Fruit fly (Drosophila melanogaster) whole organism, embryonic: Measurements from ENCODE around the gene CG14400.

Source experiments
- B-H2 ChIP-seq: fragments of 200-800 bp; sonication (Bioruptor generic); optimal IDR thresholded peaks from 2 replicates; lab custom pipeline; 2018; ENCODE audit warnings: missing biosample characterization, mild to moderate bottlenecking, missing genetic modification characterization
- CG10366 ChIP-seq: fragments of 200-800 bp; sonication (Bioruptor generic); IDR thresholded peaks from 2 replicates; pipeline ENCODE4 v1.3.6; 2022; ENCODE audit warnings: missing biosample characterization, missing genetic modification characterization
- CG11085 ChIP-seq: fragments of 200-800 bp; sonication (Bioruptor generic); IDR thresholded peaks from 2 replicates; pipeline ENCODE4 v1.3.6; 2022; ENCODE audit warnings: missing biosample characterization, missing genetic modification characterization
- CG11093 ChIP-seq: fragments of 200-800 bp; sonication (Bioruptor generic); IDR thresholded peaks from 3 replicates; pipeline ENCODE4 v1.3.6; 2022; ENCODE audit warnings: missing biosample characterization, missing genetic modification characterization
- CG11398 ChIP-seq: fragments of 200-800 bp; sonication (Bioruptor generic); optimal IDR thresholded peaks from 2 replicates; lab custom pipeline; 2016; ENCODE audit warnings: missing biosample characterization, missing genetic modification characterization
- CG11504 ChIP-seq: fragments of 200-800 bp; sonication (Bioruptor generic); optimal IDR thresholded peaks from 3 replicates; lab custom pipeline; 2019; ENCODE audit warnings: missing biosample characterization, mild to moderate bottlenecking, missing genetic modification characterization, moderate library complexity
- CG15011 ChIP-seq: fragments of 200-800 bp; sonication (Bioruptor generic); optimal IDR thresholded peaks from 3 replicates; lab custom pipeline; 2018; ENCODE audit warnings: missing biosample characterization, mild to moderate bottlenecking, missing genetic modification characterization
- CG1529 ChIP-seq: fragments of 200-800 bp; sonication (Bioruptor generic); optimal IDR thresholded peaks from 3 replicates; lab custom pipeline; 2018; ENCODE audit warnings: missing biosample characterization, missing genetic modification characterization
- CG17385 ChIP-seq: fragments of 200-800 bp; sonication (Bioruptor generic); optimal IDR thresholded peaks from 3 replicates; lab custom pipeline; 2018; ENCODE audit warnings: missing biosample characterization, mild to moderate bottlenecking, missing genetic modification characterization
- CG17568 ChIP-seq: fragments of 200-800 bp; sonication (Bioruptor generic); optimal IDR thresholded peaks from 2 replicates; lab custom pipeline; 2018; ENCODE audit warnings: missing biosample characterization, mild to moderate bottlenecking, missing genetic modification characterization, moderate library complexity
- CG18619 ChIP-seq: fragments of 200-800 bp; sonication (Bioruptor generic); optimal IDR thresholded peaks from 3 replicates; lab custom pipeline; 2017; ENCODE audit warnings: missing biosample characterization, mild to moderate bottlenecking, missing genetic modification characterization
- CG3163 ChIP-seq: fragments of 200-800 bp; sonication (Bioruptor generic); optimal IDR thresholded peaks from 3 replicates; lab custom pipeline; 2016; ENCODE audit warnings: missing biosample characterization, missing genetic modification characterization
- CG6854 ChIP-seq: fragments of 200-800 bp; sonication (Bioruptor generic); optimal IDR thresholded peaks from 3 replicates; lab custom pipeline; 2017; ENCODE audit warnings: missing biosample characterization, mild to moderate bottlenecking, missing genetic modification characterization
- CG7928 ChIP-seq: fragments of 200-800 bp; sonication (Bioruptor generic); optimal IDR thresholded peaks from 2 replicates; lab custom pipeline; 2017; ENCODE audit warnings: missing biosample characterization, mild to moderate bottlenecking, missing genetic modification characterization
- CG9817 ChIP-seq: fragments of 200-800 bp; sonication (Bioruptor generic); optimal IDR thresholded peaks from 2 replicates; lab custom pipeline; 2018; ENCODE audit warnings: missing biosample characterization, mild to moderate bottlenecking, missing genetic modification characterization, moderate library complexity
- Dad ChIP-seq: fragments of 200-800 bp; sonication (Bioruptor generic); optimal IDR thresholded peaks from 3 replicates; lab custom pipeline; 2016; ENCODE audit warnings: missing biosample characterization, missing genetic modification characterization
- E2f1 ChIP-seq: fragments of 200-800 bp; sonication (Bioruptor generic); IDR thresholded peaks from 2 replicates; pipeline ENCODE4 v1.3.6; 2022; ENCODE audit warnings: missing biosample characterization, missing genetic modification characterization
- E2f2 ChIP-seq: fragments of 200-800 bp; sonication (Bioruptor generic); IDR thresholded peaks from 2 replicates; pipeline ENCODE4 v1.3.6; 2022; ENCODE audit warnings: missing biosample characterization, missing genetic modification characterization
- Fer2 ChIP-seq: fragments of 200-800 bp; sonication (Bioruptor generic); optimal IDR thresholded peaks from 2 replicates; lab custom pipeline; 2018; ENCODE audit warnings: missing biosample characterization, mild to moderate bottlenecking, missing genetic modification characterization, moderate library complexity
- HLH3B ChIP-seq: fragments of 200-800 bp; sonication (Bioruptor generic); IDR thresholded peaks from 2 replicates; pipeline ENCODE4 v1.3.6; 2022; ENCODE audit warnings: missing biosample characterization, missing genetic modification characterization
- Hr51 ChIP-seq, 2 experiments: fragments of 200-800 bp; sonication (Bioruptor generic); optimal IDR thresholded peaks; 2 replicates in 1 of 2; 3 replicates in 1 of 2; lab custom pipeline; 2016 to 2018; ENCODE audit warnings: missing biosample characterization in 2 of 2, missing genetic modification characterization in 2 of 2, mild to moderate bottlenecking in 1 of 2, moderate library complexity in 1 of 2
- NFAT ChIP-seq: fragments of 200-800 bp; sonication (Bioruptor generic); IDR thresholded peaks from 2 replicates; pipeline ENCODE4 v1.3.6; 2022; ENCODE audit warnings: missing biosample characterization, missing genetic modification characterization
- Nf-YA ChIP-seq: fragments of 200-800 bp; sonication (Bioruptor generic); IDR thresholded peaks from 2 replicates; pipeline ENCODE4 v1.3.6; 2022; ENCODE audit warnings: missing biosample characterization, missing genetic modification characterization
- PHDP ChIP-seq: fragments of 200-800 bp; sonication (Bioruptor generic); optimal IDR thresholded peaks from 3 replicates; lab custom pipeline; 2018; ENCODE audit warnings: missing biosample characterization, mild to moderate bottlenecking, missing genetic modification characterization, moderate library complexity
- Poxn ChIP-seq: fragments of 200-800 bp; sonication (Bioruptor generic); IDR thresholded peaks from 2 replicates; pipeline ENCODE4 v1.3.6; 2022; ENCODE audit warnings: missing biosample characterization, missing genetic modification characterization
- Rx ChIP-seq: fragments of 200-800 bp; sonication (Bioruptor generic); IDR thresholded peaks from 2 replicates; pipeline ENCODE4 v1.3.6; 2022; ENCODE audit warnings: missing biosample characterization, missing genetic modification characterization
- Six4 ChIP-seq: fragments of 200-800 bp; sonication (Bioruptor generic); optimal IDR thresholded peaks from 2 replicates; lab custom pipeline; 2016; ENCODE audit warnings: missing biosample characterization, missing genetic modification characterization
- Sox102F ChIP-seq: fragments of 200-800 bp; sonication (Bioruptor generic); optimal IDR thresholded peaks from 2 replicates; lab custom pipeline; 2018; ENCODE audit warnings: missing biosample characterization, mild to moderate bottlenecking, missing genetic modification characterization, moderate library complexity
- Trl ChIP-seq, 3 experiments: fragments of >200 bp in 2 of 3; fragments of 200-800 bp in 1 of 3; sonication (Bioruptor generic) in 1 of 3; optimal IDR thresholded peaks; 2 replicates in 1 of 3; 3 replicates in 2 of 3; lab custom pipeline; 2016 to 2017; ENCODE audit warnings: missing biosample characterization in 1 of 3, missing genetic modification characterization in 1 of 3
- chinmo ChIP-seq: fragments of 200-800 bp; sonication (Bioruptor generic); IDR thresholded peaks from 4 replicates; pipeline ENCODE4 v1.3.6; 2022; ENCODE audit warnings: missing biosample characterization, missing genetic modification characterization; ENCODE audit not compliant: partially characterized antibody
- croc ChIP-seq: fragments of 200-800 bp; sonication (Bioruptor generic); conservative IDR thresholded peaks from 3 replicates; pipeline ENCODE4 v1.3.6; 2022; ENCODE audit warnings: missing biosample characterization, missing genetic modification characterization
- cwo ChIP-seq: fragments of 200-800 bp; sonication (Bioruptor generic); optimal IDR thresholded peaks from 3 replicates; lab custom pipeline; 2017; ENCODE audit warnings: missing biosample characterization, missing genetic modification characterization, mild to moderate bottlenecking, moderate library complexity, missing genetic modification reagents
- dpn ChIP-seq, 2 experiments: fragments of 200-800 bp; sonication (Bioruptor generic); optimal IDR thresholded peaks; 3 replicates each; lab custom pipeline; 2016; ENCODE audit warnings: missing biosample characterization in 2 of 2, missing genetic modification characterization in 2 of 2
- dysf ChIP-seq: fragments of 200-800 bp; sonication (Bioruptor generic); IDR thresholded peaks from 3 replicates; pipeline ENCODE4 v1.3.6; 2022; ENCODE audit warnings: missing biosample characterization, missing genetic modification characterization
- ham ChIP-seq: fragments of 200-800 bp; sonication (Bioruptor generic); IDR thresholded peaks from 2 replicates; pipeline ENCODE4 v1.3.6; 2022; ENCODE audit warnings: missing biosample characterization, missing genetic modification characterization
- hkb ChIP-seq, 2 experiments: fragments of 200-800 bp in 1 of 2; fragments of >200 bp in 1 of 2; sonication (Bioruptor generic) in 1 of 2; IDR thresholded peaks in 1 of 2; optimal IDR thresholded peaks in 1 of 2; 2 replicates each; pipeline versions ENCODE4 v1.3.6 to Lab custom; 2017 to 2022; ENCODE audit warnings: missing biosample characterization in 1 of 2, missing genetic modification characterization in 1 of 2
- lilli ChIP-seq: fragments of 200-800 bp; sonication (Bioruptor generic); optimal IDR thresholded peaks from 3 replicates; lab custom pipeline; 2016; ENCODE audit warnings: missing biosample characterization, missing genetic modification characterization
- lola ChIP-seq, 3 experiments: fragments of >200 bp in 2 of 3; fragments of 200-800 bp in 1 of 3; sonication (Bioruptor generic) in 1 of 3; optimal IDR thresholded peaks; 2 replicates each; lab custom pipeline; 2017 to 2019; ENCODE audit warnings: missing biosample characterization in 3 of 3, missing genetic modification characterization in 3 of 3, mild to moderate bottlenecking in 1 of 3, moderate library complexity in 1 of 3
- nerfin-2 ChIP-seq: fragments of 200-800 bp; sonication (Bioruptor generic); IDR thresholded peaks from 2 replicates; pipeline ENCODE4 v1.3.6; 2022; ENCODE audit warnings: missing biosample characterization, missing genetic modification characterization; ENCODE audit not compliant: partially characterized antibody
- otp ChIP-seq: fragments of 200-800 bp; sonication (Bioruptor generic); IDR thresholded peaks from 3 replicates; pipeline ENCODE4, ENCODE4 v1.3.6; 2022; ENCODE audit warnings: missing biosample characterization, missing genetic modification characterization
- pfk ChIP-seq: fragments of 200-800 bp; sonication (Bioruptor generic); optimal IDR thresholded peaks from 2 replicates; lab custom pipeline; 2018; ENCODE audit warnings: missing biosample characterization, mild to moderate bottlenecking, missing genetic modification characterization, moderate library complexity
- schlank ChIP-seq: fragments of 200-800 bp; sonication (Bioruptor generic); optimal IDR thresholded peaks from 2 replicates; lab custom pipeline; 2018; ENCODE audit warnings: missing biosample characterization, mild to moderate bottlenecking, missing genetic modification characterization
- sd ChIP-seq: fragments of 200-800 bp; sonication (Bioruptor generic); optimal IDR thresholded peaks from 3 replicates; lab custom pipeline; 2018; ENCODE audit warnings: missing biosample characterization, mild to moderate bottlenecking, missing genetic modification characterization, moderate library complexity
- seq ChIP-seq: fragments of 200-800 bp; sonication (Bioruptor generic); IDR thresholded peaks from 2 replicates; pipeline ENCODE4 v1.3.6; 2022; ENCODE audit warnings: missing biosample characterization, missing genetic modification characterization
- vvl ChIP-seq: fragments of 200-800 bp; sonication (Bioruptor generic); IDR thresholded peaks from 2 replicates; pipeline ENCODE4 v1.3.6; 2022; ENCODE audit warnings: missing biosample characterization, missing genetic modification characterization
- wek ChIP-seq: fragments of 200-800 bp; sonication (Bioruptor generic); optimal IDR thresholded peaks from 3 replicates; lab custom pipeline; 2018; ENCODE audit warnings: missing biosample characterization, mild to moderate bottlenecking, missing genetic modification characterization, moderate library complexity

Gene CG14400

DNA sequence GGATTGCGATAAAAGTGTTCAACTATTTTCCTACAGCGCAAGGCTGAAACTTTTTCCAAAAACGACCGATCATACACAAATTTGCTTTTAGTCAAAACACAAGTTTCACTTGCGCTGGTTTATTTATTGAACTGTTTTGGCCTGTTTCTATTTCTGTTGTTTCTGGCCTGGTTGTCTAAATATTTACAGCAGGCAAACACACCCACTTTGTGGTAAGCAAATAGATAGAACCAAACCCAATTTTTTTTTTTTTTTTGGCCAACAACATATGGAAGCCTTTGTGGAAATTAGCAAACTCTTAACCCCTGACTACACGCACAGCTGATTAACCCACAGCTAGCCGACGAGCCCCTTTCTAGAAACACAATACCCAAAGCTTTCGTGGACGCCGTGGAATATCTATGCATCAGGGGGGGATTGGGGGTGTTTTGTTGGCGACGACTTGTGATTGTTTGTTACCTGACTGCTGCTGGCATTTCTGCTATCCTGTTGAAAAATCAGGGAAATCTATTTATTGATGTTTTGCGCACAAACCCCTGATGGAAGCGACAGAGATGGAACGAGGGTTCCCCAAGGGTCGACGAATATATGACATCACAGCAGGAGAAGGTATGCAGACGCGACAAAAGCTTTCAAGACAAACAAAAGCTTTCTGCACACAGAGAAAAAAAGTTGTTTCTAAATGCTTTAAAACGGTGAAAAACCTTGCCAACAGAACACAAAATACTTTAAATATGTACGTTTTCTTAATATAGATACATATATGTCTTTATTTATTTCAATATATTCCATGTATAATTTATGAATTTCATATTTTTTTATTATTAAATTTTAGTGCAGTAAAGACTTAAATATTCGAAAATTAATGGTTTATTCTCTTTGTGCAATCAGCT lies 49.8 kb downstream of the CG14400 start (continued):
- TF ChIP-seq CG11093 (GFP tag; lab: Robert Waterston, UW) (no peak), dpn (GFP tag; optimal IDR thresholded peaks at IDR 0.05; lab: Kevin White, UChicago) (peak in 1 of 2 experiments; percentile 4), lola (GFP tag; optimal IDR thresholded peaks at IDR 0.05; lab: Kevin White, UChicago) (peak in 1 of 3 experiments; percentile 4), B-H2 (GFP tag; lab: Kevin White, UChicago) (peak; percentile 17), pfk (GFP tag; lab: Kevin White, UChicago) (peak; percentile 1), Hr51 (GFP tag; optimal IDR thresholded peaks at IDR 0.05; lab: Kevin White, UChicago) (peak; percentile 6 to 68), CG9817 (peak; percentile 47), croc (0 out of 3 replicates have a peak, but pooled peaks have one; percentile 16), HLH3B (GFP tag; lab: Robert Waterston, UW) (peak; percentile 33; the same call in 1 of the 2 replicates), schlank (peak; percentile 67), chinmo (0 out of 4 replicates have a peak, but pooled peaks have one; percentile 19), Rx (GFP tag; lab: Robert Waterston, UW) (no peak), CG18619 (GFP tag; lab: Kevin White, UChicago) (peak; percentile 32), cwo (peak; percentile 52), CG15011 (GFP tag; lab: Kevin White, UChicago) (peak; percentile 66), CG17385 (GFP tag; lab: Kevin White, UChicago) (peak; percentile 31), CG11504 (peak; percentile 70), CG6854 (GFP tag; lab: Kevin White, UChicago) (peak; percentile 45), Poxn (GFP tag; lab: Robert Waterston, UW) (no peak), Fer2 (tag; lab: Kevin White, UChicago) (peak; percentile 53), nerfin-2 (GFP tag; lab: Robert Waterston, UW) (no peak), Sox102F (GFP tag; lab: Kevin White, UChicago) (peak; percentile 65), CG11085 (GFP tag; lab: Robert Waterston, UW) (0 out of 2 replicates have a peak, but pooled peaks have one; percentile 29), lilli (GFP tag; lab: Kevin White, UChicago) (peak; percentile 12), PHDP (tag; lab: Kevin White, UChicago) (peak; percentile 66), NFAT (GFP tag; lab: Robert Waterston, UW) (0 out of 2 replicates have a peak, but pooled peaks have one; percentile 6), Dad (no peak), CG10366 (peak; percentile 31; the same call in 1 of the 2 replicates), CG3163 (GFP tag; lab: Kevin White, UChicago) (no peak), seq (GFP tag; lab: Robert Waterston, UW) (peak; percentile 23), CG11398 (GFP tag; lab: Kevin White, UChicago) (peak; percentile 10), Six4 (GFP tag; lab: Kevin White, UChicago) (peak; percentile 2), vvl (GFP tag; lab: Robert Waterston, UW) (peak; percentile 75), wek (peak; percentile 63), hkb (optimal IDR thresholded peaks at IDR 0.05; lab: Kevin White, UChicago) (no peak), hkb (GFP tag; IDR thresholded peaks at IDR 0.05; lab: Robert Waterston, UW) (peak; percentile 65), otp (GFP tag; lab: Robert Waterston, UW) (peak; percentile 56; the same call in 1 of the 3 replicates), CG17568 (peak; percentile 65), CG1529 (GFP tag; lab: Kevin White, UChicago) (no peak), CG7928 (GFP tag; lab: Kevin White, UChicago) (peak; percentile 23), E2f2 (GFP tag; lab: Robert Waterston, UW) (peak; percentile 42), E2f1 (GFP tag; lab: Robert Waterston, UW) (peak; percentile 66), ham (GFP tag; lab: Robert Waterston, UW) (no peak), sd (tag; lab: Kevin White, UChicago) (peak; percentile 25), Nf-YA (GFP tag; lab: Robert Waterston, UW) (no peak), Trl (optimal IDR thresholded peaks at IDR 0.05; lab: Kevin White, UChicago) (peak in 1 of 2 experiments; percentile 50), Trl (GFP tag; optimal IDR thresholded peaks at IDR 0.05; lab: Kevin White, UChicago) (peak; percentile 46), dysf (GFP tag; lab: Robert Waterston, UW) (peak; percentile 74)
